Worm (Caenorhabditis elegans): ENCODE results near the gene K03H9.3.

K03H9.3 gene

ce11 chrII:6454671-6455070 is 31.8 kb downstream of the K03H9.3 start, which contains the start of gene aptf-1:
Gene aptf-1 (plus strand): TSS chrII:6454971.
- TF ChIP-seq daf-12 (tag; optimal IDR thresholded peaks at IDR 0.05) (no peak), vab-7 (GFP tag; IDR thresholded peaks at IDR 0.05) (no peak), nhr-25 (tag; optimal IDR thresholded peaks at IDR 0.05; ENCODE audit: borderline replicate concordance, insufficient read depth) (no peak), ztf-11 (tag; optimal IDR thresholded peaks at IDR 0.05) (no peak), ama-1 (optimal IDR thresholded peaks at IDR 0.05) (no peak), nhr-77 (tag; optimal IDR thresholded peaks at IDR 0.05) (no peak), zag-1 (tag; optimal IDR thresholded peaks at IDR 0.05) (no peak), mdt-29 (GFP tag; IDR thresholded peaks at IDR 0.05) (no peak), R02D3.7 (tag; optimal IDR thresholded peaks at IDR 0.05) (no peak), dmd-9 (GFP tag; IDR thresholded peaks at IDR 0.05) (no peak)

ce11 chrII:6469340-6469739 is 46.4 kb downstream of the K03H9.3 start:
- TF ChIP-seq nhr-28 (tag; optimal IDR thresholded peaks at IDR 0.05) (peak; percentile 34), pqm-1 (tag; optimal IDR thresholded peaks at IDR 0.05) (peak; percentile 39), nhr-42 (GFP tag; IDR thresholded peaks at IDR 0.05) (no peak), aha-1 (tag) (peak; percentile 82)

- TF ChIP-seq nhr-237 (tag; optimal IDR thresholded peaks at IDR 0.05) (no peak), madf-9 (GFP tag; conservative IDR thresholded peaks at IDR 0.05) (no peak), mxl-3 (GFP tag; optimal IDR thresholded peaks at IDR 0.05) (no peak), D1046.2 (GFP tag; IDR thresholded peaks at IDR 0.05) (no peak), Y75B8A.6 (GFP tag; IDR thresholded peaks at IDR 0.05) (no peak), rbr-2 (tag; optimal IDR thresholded peaks at IDR 0.05) (no peak), lin-39 (tag; optimal IDR thresholded peaks at IDR 0.05) (no peak), ztf-7 (tag; optimal IDR thresholded peaks at IDR 0.05) (no peak), dve-1 (tag; optimal IDR thresholded peaks at IDR 0.05; ENCODE audit: insufficient read depth) (no peak), hmg-1.1 (GFP tag; IDR thresholded peaks at IDR 0.05) (no peak), set-16 (GFP tag; IDR thresholded peaks at IDR 0.05) (no peak), ZK546.5 (tag; optimal IDR thresholded peaks at IDR 0.05) (no peak), daf-19 (GFP tag; conservative IDR thresholded peaks at IDR 0.05) (no peak), zfp-2 (tag; optimal IDR thresholded peaks at IDR 0.05) (no peak), madf-5 (GFP tag; IDR thresholded peaks at IDR 0.05) (no peak), nhr-111 (GFP tag; optimal IDR thresholded peaks at IDR 0.05) (no peak), nhr-42 (GFP tag; IDR thresholded peaks at IDR 0.05) (no peak), duxl-1 (tag; optimal IDR thresholded peaks at IDR 0.05; ENCODE audit: poor library complexity) (no peak), mdl-1 (tag; optimal IDR thresholded peaks at IDR 0.05) (no peak), Y105C5A.15 (GFP tag; IDR thresholded peaks at IDR 0.05) (no peak)
These were observed 48.1 kb downstream of the K03H9.3 start, which contains the start of gene dgk-5 for ce11 chrII:6470985-6471384. Gene dgk-5 (minus strand): TSS chrII:6471085.
